Worm (Caenorhabditis elegans) whole organism, L4 larva: ENCODE measurements around the gene srw-87.

Source experiments
- D1046.2 ChIP-seq: fragments of 200-800 bp; sonication (Bioruptor generic); IDR thresholded peaks from 2 replicates; pipeline ENCODE4 v1.3.6; 2022; ENCODE audit warnings: missing genetic modification characterization, missing compliant biosample characterization
- F26F4.8 ChIP-seq: fragments of 200-800 bp; sonication (Bioruptor generic); conservative IDR thresholded peaks from 2 replicates; pipeline ENCODE4 v1.3.6; 2022; ENCODE audit warnings: missing genetic modification characterization, missing compliant biosample characterization
- F37D6.2 ChIP-seq: sonication (generic microtip); optimal IDR thresholded peaks from 2 replicates; lab custom pipeline; 2016; ENCODE audit warnings: mild to moderate bottlenecking, missing genetic modification characterization, missing compliant biosample characterization
- Y48G9A.11 ChIP-seq: fragments of 200-800 bp; sonication (Bioruptor generic); IDR thresholded peaks from 2 replicates; pipeline ENCODE4 v1.3.6; 2022; ENCODE audit warnings: missing genetic modification reagents, missing genetic modification characterization, missing compliant biosample characterization
- Y5F2A.4 ChIP-seq: fragments of 200-800 bp; sonication (Bioruptor generic); optimal IDR thresholded peaks from 2 replicates; lab custom pipeline; 2018; ENCODE audit warnings: mild to moderate bottlenecking, missing genetic modification characterization, missing compliant biosample characterization
- Y75B8A.6 ChIP-seq: fragments of 200-800 bp; sonication (Bioruptor generic); IDR thresholded peaks from 2 replicates; pipeline ENCODE4 v1.3.6; 2022; ENCODE audit warnings: missing genetic modification reagents, missing genetic modification characterization, missing compliant biosample characterization
- aha-1 ChIP-seq: fragments of 150-350 bp; peaks from one replicate; lab custom pipeline; 2014; ENCODE audit warnings: missing biosample characterization, missing genetic modification characterization
- ceh-44 ChIP-seq: fragments of 200-800 bp; sonication (Bioruptor generic); IDR thresholded peaks from 2 replicates; pipeline ENCODE4 v1.3.6; 2022; ENCODE audit warnings: missing genetic modification reagents, missing genetic modification characterization, missing compliant biosample characterization
- cey-2 ChIP-seq: sonication (generic microtip); optimal IDR thresholded peaks from 3 replicates; lab custom pipeline; 2017; ENCODE audit warnings: missing genetic modification characterization, mild to moderate bottlenecking, missing compliant biosample characterization, antibody characterized with exemption, borderline replicate concordance; ENCODE audit not compliant: insufficient read depth
- ctbp-1 ChIP-seq: fragments of 200-800 bp; sonication (Bioruptor generic); IDR thresholded peaks from 2 replicates; pipeline ENCODE4 v1.3.6; 2022; ENCODE audit warnings: missing genetic modification reagents, missing genetic modification characterization, missing compliant biosample characterization
- dmd-6 ChIP-seq: fragments of 200-800 bp; sonication (Bioruptor generic); IDR thresholded peaks from 2 replicates; pipeline ENCODE4 v1.3.6; 2022; ENCODE audit warnings: missing genetic modification reagents, missing genetic modification characterization, missing compliant biosample characterization
- fos-1 ChIP-seq: fragments of 150-350 bp; optimal IDR thresholded peaks from 2 replicates; lab custom pipeline; 2014; ENCODE audit warnings: missing biosample characterization, missing genetic modification characterization
- hif-1 ChIP-seq, 2 experiments: sonication (generic microtip); optimal IDR thresholded peaks; 2 replicates each; lab custom pipeline; 2016 to 2017; ENCODE audit warnings: missing compliant biosample characterization in 2 of 2, missing genetic modification characterization in 2 of 2, missing genetic modification reagents in 2 of 2, missing genotype in 2 of 2, mild to moderate bottlenecking in 1 of 2
- hlh-11 ChIP-seq: fragments of 200-800 bp; sonication (Bioruptor generic); optimal IDR thresholded peaks from 2 replicates; lab custom pipeline; 2018; ENCODE audit warnings: mild to moderate bottlenecking, missing genetic modification characterization, missing compliant biosample characterization
- hlh-30 ChIP-seq: sonication (generic microtip); optimal IDR thresholded peaks from 2 replicates; lab custom pipeline; 2017; ENCODE audit warnings: antibody characterized with exemption, mild to moderate bottlenecking, missing genetic modification characterization, missing compliant biosample characterization; ENCODE audit not compliant: insufficient read depth
- jun-1 ChIP-seq: fragments of 150-350 bp; optimal IDR thresholded peaks from 2 replicates; lab custom pipeline; 2014; ENCODE audit warnings: missing biosample characterization, missing genetic modification reagents, missing genetic modification characterization
- lin-13 ChIP-seq: fragments of 150-350 bp; optimal IDR thresholded peaks from 2 replicates; lab custom pipeline; 2014; ENCODE audit warnings: missing biosample characterization, missing genetic modification reagents, missing genetic modification characterization
- lin-38 ChIP-seq: fragments of 200-800 bp; sonication (Bioruptor generic); IDR thresholded peaks from 2 replicates; pipeline ENCODE4 v1.3.6; 2022; ENCODE audit warnings: missing genetic modification reagents, missing genetic modification characterization, missing compliant biosample characterization
- madf-5 ChIP-seq, 2 experiments: fragments of 200-800 bp; sonication (Bioruptor generic); IDR thresholded peaks; 2 replicates each; pipeline ENCODE4 v1.3.6; 2022; ENCODE audit warnings: missing compliant biosample characterization in 2 of 2, missing genetic modification characterization in 2 of 2
- mdl-1 ChIP-seq, 2 experiments: fragments of 150-350 bp in 1 of 2; sonication (generic microtip) in 1 of 2; optimal IDR thresholded peaks; 2 replicates each; lab custom pipeline; 2014 to 2017; ENCODE audit warnings: missing biosample characterization in 2 of 2, missing genetic modification characterization in 2 of 2
- mdt-29 ChIP-seq: fragments of 200-800 bp; sonication (Bioruptor generic); IDR thresholded peaks from 2 replicates; pipeline ENCODE4 v1.3.6; 2022; ENCODE audit warnings: missing genetic modification reagents, missing genetic modification characterization, missing compliant biosample characterization
- mxl-3 ChIP-seq: fragments of 200-800 bp; sonication (Bioruptor generic); optimal IDR thresholded peaks from 2 replicates; lab custom pipeline; 2018; ENCODE audit warnings: mild to moderate bottlenecking, missing genetic modification characterization, missing compliant biosample characterization
- nhr-11 ChIP-seq: fragments of 150-350 bp; optimal IDR thresholded peaks from 2 replicates; lab custom pipeline; 2014; ENCODE audit warnings: missing biosample characterization, missing genetic modification characterization
- nhr-25 ChIP-seq: sonication (generic microtip); optimal IDR thresholded peaks from 2 replicates; lab custom pipeline; 2017; ENCODE audit warnings: missing genetic modification characterization, mild to moderate bottlenecking, missing compliant biosample characterization, antibody characterized with exemption, moderate library complexity, borderline replicate concordance; ENCODE audit not compliant: insufficient read depth
- nhr-28 ChIP-seq: fragments of 150-350 bp; optimal IDR thresholded peaks from 2 replicates; lab custom pipeline; 2014; ENCODE audit warnings: missing biosample characterization, missing genetic modification characterization
- nhr-41 ChIP-seq: fragments of 200-800 bp; sonication (Bioruptor generic); IDR thresholded peaks from 2 replicates; pipeline ENCODE4 v1.3.6; 2022; ENCODE audit warnings: missing genetic modification reagents, missing genetic modification characterization, missing compliant biosample characterization
- nhr-48 ChIP-seq: sonication (generic microtip); optimal IDR thresholded peaks from 2 replicates; lab custom pipeline; 2016; ENCODE audit warnings: mild to moderate bottlenecking, missing genetic modification characterization, missing compliant biosample characterization
- nhr-6 ChIP-seq: fragments of 150-350 bp; optimal IDR thresholded peaks from 2 replicates; lab custom pipeline; 2014; ENCODE audit warnings: missing biosample characterization, missing genetic modification characterization
- php-3 ChIP-seq: fragments of 200-800 bp; sonication (Bioruptor generic); IDR thresholded peaks from 2 replicates; pipeline ENCODE4 v1.3.6; 2022; ENCODE audit warnings: missing genetic modification reagents, missing genetic modification characterization, missing compliant biosample characterization
- set-16 ChIP-seq: fragments of 200-800 bp; sonication (Bioruptor generic); IDR thresholded peaks from 2 replicates; pipeline ENCODE4 v1.3.6; 2022; ENCODE audit warnings: missing genetic modification reagents, missing genetic modification characterization, missing compliant biosample characterization
- snpc-1.2 ChIP-seq: fragments of 200-800 bp; sonication (Bioruptor generic); IDR thresholded peaks from 2 replicates; pipeline ENCODE4 v1.3.6; 2022; ENCODE audit warnings: missing genetic modification reagents, missing genetic modification characterization, missing compliant biosample characterization
- snpc-4 ChIP-seq: fragments of 150-350 bp; optimal IDR thresholded peaks from 2 replicates; lab custom pipeline; 2014; ENCODE audit warnings: missing biosample characterization, missing genetic modification characterization
- spr-3 ChIP-seq: fragments of 200-800 bp; sonication (Bioruptor generic); optimal IDR thresholded peaks from 2 replicates; lab custom pipeline; 2018; ENCODE audit warnings: mild to moderate bottlenecking, missing genetic modification characterization, missing compliant biosample characterization
- tra-1 ChIP-seq: fragments of 200-800 bp; sonication (Bioruptor generic); IDR thresholded peaks from 2 replicates; pipeline ENCODE4 v1.3.6; 2022; ENCODE audit warnings: missing genetic modification reagents, missing genetic modification characterization, missing compliant biosample characterization
- unc-62 ChIP-seq, 3 experiments: fragments of 150-350 bp in 1 of 3; sonication (generic microtip); optimal IDR thresholded peaks in 2 of 3; peaks in 1 of 3; 1 replicate in 1 of 3; 2 replicates in 2 of 3; lab custom pipeline; 2014 to 2017; ENCODE audit warnings: missing biosample characterization in 3 of 3, missing genetic modification characterization in 3 of 3, missing genetic modification reagents in 3 of 3, missing genotype in 1 of 3
- vab-7 ChIP-seq: fragments of 200-800 bp; sonication (Bioruptor generic); IDR thresholded peaks from 2 replicates; pipeline ENCODE4 v1.3.6; 2022; ENCODE audit warnings: missing genetic modification reagents, missing genetic modification characterization, missing compliant biosample characterization
- zfp-2 ChIP-seq: sonication (generic microtip); optimal IDR thresholded peaks from 2 replicates; lab custom pipeline; 2016; ENCODE audit warnings: mild to moderate bottlenecking, missing genetic modification characterization, missing compliant biosample characterization
- zip-11 ChIP-seq: fragments of 200-800 bp; sonication (Bioruptor generic); IDR thresholded peaks from 2 replicates; pipeline ENCODE4 v1.3.6; 2022; ENCODE audit warnings: missing genetic modification characterization, missing compliant biosample characterization

srw-87 gene

ce11 chrV:16370039-16370438, 33.6 kb downstream of the srw-87 start (continued):
- peak; percentile 83 for TF ChIP-seq spr-3
- TF ChIP-seq nhr-25 (tag; lab: Kevin White, UChicago), result peak; percentile 9
- TF ChIP-seq tra-1 (GFP tag; lab: Robert Waterston, UW), result peak; percentile 88
- peak; percentile 82; the same call in 1 of the 2 replicates for TF ChIP-seq F26F4.8 (GFP tag; lab: Robert Waterston, UW)
- peak; percentile 63; the same call in 1 of the 2 replicates for TF ChIP-seq ceh-44 (GFP tag; lab: Robert Waterston, UW)
- no peak for TF ChIP-seq mxl-3 (GFP tag; lab: Kevin White, UChicago)
- peak; percentile 74 for TF ChIP-seq nhr-48 (tag; lab: Kevin White, UChicago)
- peak; percentile 43 for TF ChIP-seq nhr-6 (tag; lab: Kevin White, UChicago)
- TF ChIP-seq vab-7 (GFP tag; lab: Robert Waterston, UW), result peak; percentile 90
- 0 out of 2 replicates have a peak, but pooled peaks have one; percentile 65 for TF ChIP-seq zip-11 (GFP tag; lab: Robert Waterston, UW)
- peak in 1 of 2 experiments; percentile 61 for TF ChIP-seq hif-1 (tag; optimal IDR thresholded peaks at IDR 0.05; lab: Kevin White, UChicago)
- TF ChIP-seq cey-2 (tag; lab: Kevin White, UChicago), result no peak
- TF ChIP-seq aha-1 (tag; lab: Kevin White, UChicago), result peak; percentile 98
- peak; percentile 82 for TF ChIP-seq Y75B8A.6
- TF ChIP-seq madf-5 (GFP tag; IDR thresholded peaks at IDR 0.05; lab: Robert Waterston, UW), result peak; percentile 65 to 79; a peak in 2 of 4 replicates
- peak; percentile 84 for TF ChIP-seq lin-38 (GFP tag; lab: Robert Waterston, UW)
- TF ChIP-seq snpc-4 (tag; lab: Kevin White, UChicago), result no peak
- peak; percentile 80 for TF ChIP-seq Y48G9A.11
- peak; percentile 69 for TF ChIP-seq hlh-30
- no peak for TF ChIP-seq fos-1 (tag; lab: Kevin White, UChicago)
- TF ChIP-seq mdt-29, result peak; percentile 76
- TF ChIP-seq zfp-2 (tag; lab: Kevin White, UChicago), result peak; percentile 62
- peak; percentile 37 for TF ChIP-seq nhr-11 (tag; lab: Kevin White, UChicago)
- peak; percentile 79 for TF ChIP-seq Y5F2A.4 (GFP tag; lab: Kevin White, UChicago)
- TF ChIP-seq unc-62 (GFP tag; optimal IDR thresholded peaks at IDR 0.05 in 1 of 2; lab: Kevin White, UChicago), result peak in 1 of 2 experiments; percentile 97
- TF ChIP-seq unc-62 (tag; optimal IDR thresholded peaks at IDR 0.05; lab: Kevin White, UChicago), result no peak
- peak; percentile 80 for TF ChIP-seq php-3 (GFP tag; lab: Robert Waterston, UW)
- TF ChIP-seq nhr-28, result peak; percentile 33

- TF ChIP-seq jun-1 (tag; lab: Kevin White, UChicago), result no peak
- TF ChIP-seq unc-62 (GFP tag; optimal IDR thresholded peaks at IDR 0.05 in 1 of 2; lab: Kevin White, UChicago), result peak in 1 of 2 experiments; percentile 62
- TF ChIP-seq unc-62 (tag; optimal IDR thresholded peaks at IDR 0.05; lab: Kevin White, UChicago), result no peak
Measured at ce11 chrV:16374676-16375075, 38.2 kb downstream of the srw-87 start, which contains the start of gene srv-34. srv-34 (minus strand) TSS chrV:16374776.

ce11 chrV:16376430-16376948, 40.1 kb downstream of the srw-87 start:
- no peak for TF ChIP-seq lin-13 (GFP tag; lab: Kevin White, UChicago)
- no peak for TF ChIP-seq hlh-11 (tag; lab: Kevin White, UChicago)
- no peak for TF ChIP-seq aha-1 (tag; lab: Kevin White, UChicago)
- TF ChIP-seq snpc-1.2 (GFP tag; lab: Robert Waterston, UW), result 0 out of 2 replicates have a peak, but pooled peaks have one; percentile 41
- no peak for TF ChIP-seq dmd-6 (GFP tag; lab: Robert Waterston, UW)
- peak; percentile 95 for TF ChIP-seq set-16
- TF ChIP-seq Y75B8A.6, result no peak
- TF ChIP-seq nhr-41 (GFP tag; lab: Robert Waterston, UW), result no peak
- no peak for TF ChIP-seq D1046.2 (GFP tag; lab: Robert Waterston, UW)
- TF ChIP-seq mdl-1 (tag; optimal IDR thresholded peaks at IDR 0.05; lab: Kevin White, UChicago), result no peak
- TF ChIP-seq ctbp-1 (GFP tag; lab: Robert Waterston, UW), result no peak
- no peak for TF ChIP-seq Y48G9A.11
- TF ChIP-seq F37D6.2 (tag; lab: Kevin White, UChicago), result no peak
- TF ChIP-seq cey-2 (tag; lab: Kevin White, UChicago), result no peak
- TF ChIP-seq madf-5 (GFP tag; IDR thresholded peaks at IDR 0.05; lab: Robert Waterston, UW), result no peak
